Worm (Caenorhabditis elegans): ENCODE data around the gene gck-1.

ce11 chrV:8983604-8984003, 36.0 kb downstream of the gck-1 start, which contains the start of gene str-86:
- no peak for TF ChIP-seq npax-4 (tag; optimal IDR thresholded peaks at IDR 0.05)
- no peak for TF ChIP-seq nhr-11 (tag; optimal IDR thresholded peaks at IDR 0.05)
- TF ChIP-seq mec-3 (tag; optimal IDR thresholded peaks at IDR 0.05; ENCODE audit: borderline replicate concordance), result no peak
- no peak for TF ChIP-seq ceh-9 (tag; optimal IDR thresholded peaks at IDR 0.05)
- no peak for TF ChIP-seq syd-9 (tag; optimal IDR thresholded peaks at IDR 0.05)

Measured in whole organism, late embryonic.